Worm (Caenorhabditis elegans): ENCODE measurements around the gene irld-12.
"Not testable (repeated sequence)": the region's sequence is repeated elsewhere in the genome, so short reads cannot be mapped to it uniquely, and the experiment has no call there.

irld-12 gene

DNA sequence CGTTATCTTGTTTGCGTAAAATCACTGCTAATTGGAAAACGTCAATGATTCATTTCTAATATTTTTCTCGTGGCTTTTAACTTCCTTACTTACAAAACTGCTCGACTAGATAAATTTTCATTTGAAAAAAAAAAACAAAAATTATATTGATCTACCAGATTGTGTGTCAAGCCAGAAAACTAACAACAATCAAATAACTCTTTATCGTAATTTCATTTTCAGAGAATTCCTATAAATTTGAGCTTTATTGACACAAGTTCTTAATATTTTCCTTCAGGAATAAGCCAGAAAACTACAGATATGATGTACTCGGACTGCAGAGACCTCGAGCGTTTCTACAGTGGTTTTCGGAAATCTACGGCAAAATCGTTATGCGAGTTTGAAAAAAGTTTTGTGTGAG lies 44.9 kb downstream of the irld-12 start, which contains the start of gene srw-124:
Gene srw-124, plus strand, starts transcription at position 301 of the 400 bp plus-strand sequence.
- no peak for TF ChIP-seq med-1 (GFP tag; optimal IDR thresholded peaks at IDR 0.05; ENCODE audit: insufficient read depth)
- TF ChIP-seq cog-1 (tag; optimal IDR thresholded peaks at IDR 0.05) = no peak
- no peak for TF ChIP-seq T22C8.4 (GFP tag; IDR thresholded peaks at IDR 0.05)
- no peak for TF ChIP-seq tab-1 (GFP tag; IDR thresholded peaks at IDR 0.05)
- TF ChIP-seq flt-1 (GFP tag; IDR thresholded peaks at IDR 0.05) = no peak
- no peak for TF ChIP-seq ztf-29 (GFP tag; IDR thresholded peaks at IDR 0.05)
- TF ChIP-seq klf-2 (GFP tag; conservative IDR thresholded peaks at IDR 0.05) = no peak
- TF ChIP-seq ref-1 (GFP tag; conservative IDR thresholded peaks at IDR 0.05) = no peak
- TF ChIP-seq ztf-23 (GFP tag; IDR thresholded peaks at IDR 0.05) = no peak

DNA sequence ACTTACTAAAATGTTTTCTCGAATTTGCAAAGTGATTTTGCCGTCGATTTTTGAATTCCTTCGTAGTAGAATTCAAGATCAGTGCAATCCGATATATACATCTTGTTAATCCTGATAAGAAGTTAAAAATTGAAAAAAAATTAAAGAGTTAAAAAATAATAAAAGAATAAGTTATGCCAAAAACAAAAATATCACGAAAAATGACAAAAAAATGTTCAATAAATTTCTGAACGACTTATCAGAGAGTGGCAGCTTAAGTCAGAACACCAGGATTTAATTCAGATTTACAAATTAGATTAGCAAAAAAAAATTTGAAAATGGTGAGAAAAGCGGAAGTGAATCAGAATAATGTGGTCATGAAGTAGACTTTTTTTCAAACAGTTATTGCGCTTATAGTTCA lies 45.9 kb downstream of the irld-12 start, which contains the start of gene srw-123:
Gene srw-123, minus strand, starts transcription at position 101 of the 400 bp plus-strand sequence.
- TF ChIP-seq ztf-23 (GFP tag; IDR thresholded peaks at IDR 0.05); tab-1 (GFP tag; IDR thresholded peaks at IDR 0.05); ref-1 (GFP tag; conservative IDR thresholded peaks at IDR 0.05): not testable (repeated sequence)

DNA sequence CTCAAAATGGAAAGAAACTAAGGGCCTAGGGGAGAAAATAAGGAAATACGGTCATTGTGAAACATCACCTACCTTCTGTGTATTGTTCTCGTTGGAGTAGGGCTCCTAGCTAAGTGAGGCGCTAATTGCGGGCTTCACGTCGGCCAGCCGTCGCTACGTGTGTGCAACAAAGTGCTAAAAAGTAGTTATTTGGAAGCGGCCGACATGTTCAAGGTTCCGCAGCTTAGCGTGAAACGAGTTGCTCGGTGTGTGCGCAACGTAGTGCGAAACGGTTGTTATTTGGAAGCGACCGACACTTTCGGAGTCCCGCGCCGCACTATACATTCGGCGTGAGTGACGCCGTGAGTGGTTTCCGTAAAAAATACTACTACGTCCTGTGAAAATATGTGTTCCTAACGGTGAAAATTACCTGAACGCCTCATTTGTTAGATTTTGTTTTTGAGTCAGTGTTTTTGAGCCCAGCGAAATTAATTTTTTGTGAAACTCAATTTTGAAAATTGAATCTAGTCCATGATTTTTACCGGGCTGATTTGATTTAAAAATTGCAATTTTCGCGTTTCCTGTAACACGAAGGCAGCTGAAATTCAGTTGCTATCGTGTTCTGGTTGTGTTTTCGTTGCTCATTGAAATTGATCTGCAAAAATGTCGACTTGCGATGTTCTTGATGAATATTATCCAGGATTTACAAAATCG lies 49.8 kb downstream of the irld-12 start, which contains the start of gene srw-129:
Gene srw-129, plus strand, starts transcription at position 643 of the 693 bp plus-strand sequence.
- TF ChIP-seq ztf-23 (GFP tag; IDR thresholded peaks at IDR 0.05) = no peak
- TF ChIP-seq cog-1 (tag; optimal IDR thresholded peaks at IDR 0.05) = no peak
